Fruit fly (Drosophila melanogaster) whole organism, pupa: Measurements from ENCODE around the gene Galphaf.

Experiments used
- CG10348 ChIP-seq: fragments of 200-800 bp; sonication (Bioruptor generic); IDR thresholded peaks from 2 replicates; pipeline ENCODE4 v1.3.6; 2022; ENCODE audit warnings: missing biosample characterization, missing genetic modification characterization
- CG12605 ChIP-seq: fragments of 200-800 bp; sonication (Bioruptor generic); IDR thresholded peaks from 2 replicates; pipeline ENCODE4 v1.3.6; 2022; ENCODE audit warnings: missing biosample characterization, missing genetic modification characterization
- CG13204 ChIP-seq: fragments of 200-800 bp; sonication (Bioruptor generic); optimal IDR thresholded peaks from 2 replicates; lab custom pipeline; 2018; ENCODE audit warnings: missing biosample characterization, mild to moderate bottlenecking, missing genetic modification characterization, moderate library complexity
- CG14655 ChIP-seq: fragments of 200-800 bp; sonication (Bioruptor generic); optimal IDR thresholded peaks from 3 replicates; lab custom pipeline; 2017; ENCODE audit warnings: mild to moderate bottlenecking, missing biosample characterization, missing genetic modification reagents, missing genetic modification characterization
- CG15710 ChIP-seq: fragments of 200-800 bp; sonication (Bioruptor generic); optimal IDR thresholded peaks from 2 replicates; lab custom pipeline; 2018; ENCODE audit warnings: missing biosample characterization, mild to moderate bottlenecking, missing genetic modification characterization, moderate library complexity
- CG17806 ChIP-seq: fragments of 200-800 bp; sonication (Bioruptor generic); optimal IDR thresholded peaks from 2 replicates; lab custom pipeline; 2018; ENCODE audit warnings: missing biosample characterization, mild to moderate bottlenecking, missing genetic modification characterization, moderate library complexity
- CG32121 ChIP-seq: fragments of 200-800 bp; sonication (Bioruptor generic); IDR thresholded peaks from 2 replicates; pipeline ENCODE4 v1.3.6; 2022; ENCODE audit warnings: missing biosample characterization, missing genetic modification characterization
- CG34367 ChIP-seq: fragments of 200-800 bp; sonication (Bioruptor generic); optimal IDR thresholded peaks from 2 replicates; lab custom pipeline; 2018; ENCODE audit warnings: missing biosample characterization, mild to moderate bottlenecking, missing genetic modification characterization
- CG4496 ChIP-seq: fragments of 200-800 bp; sonication (Bioruptor generic); IDR thresholded peaks from 3 replicates; pipeline ENCODE4 v1.3.6; 2022; ENCODE audit warnings: missing biosample characterization, missing genetic modification characterization
- CG8159 ChIP-seq: fragments of 200-800 bp; sonication (Bioruptor generic); optimal IDR thresholded peaks from 3 replicates; lab custom pipeline; 2018; ENCODE audit warnings: missing biosample characterization, mild to moderate bottlenecking, missing genetic modification characterization, moderate library complexity
- CG8301 ChIP-seq: fragments of 200-800 bp; sonication (Bioruptor generic); optimal IDR thresholded peaks from 2 replicates; lab custom pipeline; 2018; ENCODE audit warnings: missing biosample characterization, mild to moderate bottlenecking, missing genetic modification characterization
- CG9948 ChIP-seq: fragments of 200-800 bp; sonication (Bioruptor generic); optimal IDR thresholded peaks from 2 replicates; lab custom pipeline; 2018; ENCODE audit warnings: missing biosample characterization, mild to moderate bottlenecking, missing genetic modification characterization, moderate library complexity
- D1 ChIP-seq: fragments of 200-800 bp; sonication (Bioruptor generic); optimal IDR thresholded peaks from 2 replicates; lab custom pipeline; 2018; ENCODE audit warnings: missing biosample characterization, mild to moderate bottlenecking, missing genetic modification characterization, moderate library complexity
- EcR ChIP-seq: fragments of 200-800 bp; sonication (Bioruptor generic); optimal IDR thresholded peaks from 3 replicates; lab custom pipeline; 2019; ENCODE audit warnings: missing biosample characterization, missing genetic modification characterization, mild to moderate bottlenecking, moderate library complexity, missing genetic modification reagents
- Ets98B ChIP-seq: fragments of 200-800 bp; sonication (Bioruptor generic); IDR thresholded peaks from 2 replicates; pipeline ENCODE4 v1.3.6; 2022; ENCODE audit warnings: missing biosample characterization, missing genetic modification characterization
- Pif1A ChIP-seq: fragments of 200-800 bp; sonication (Bioruptor generic); optimal IDR thresholded peaks from 3 replicates; lab custom pipeline; 2016; ENCODE audit warnings: missing biosample characterization, missing genetic modification characterization
- Pif1B ChIP-seq: fragments of 200-800 bp; sonication (Bioruptor generic); optimal IDR thresholded peaks from 3 replicates; lab custom pipeline; 2016; ENCODE audit warnings: missing biosample characterization, missing genetic modification characterization
- Snoo ChIP-seq: fragments of 200-800 bp; sonication (Bioruptor generic); optimal IDR thresholded peaks from 3 replicates; lab custom pipeline; 2017; ENCODE audit warnings: missing biosample characterization, mild to moderate bottlenecking, missing genetic modification characterization, inconsistent platforms
- fd96Ca ChIP-seq: fragments of 200-800 bp; sonication (Bioruptor generic); IDR thresholded peaks from 3 replicates; pipeline ENCODE4 v1.3.6; 2022; ENCODE audit warnings: missing biosample characterization, missing genetic modification characterization
- gl ChIP-seq: fragments of 200-800 bp; sonication (Bioruptor generic); optimal IDR thresholded peaks from 2 replicates; lab custom pipeline; 2018; ENCODE audit warnings: missing biosample characterization, mild to moderate bottlenecking, missing genetic modification characterization
- rn ChIP-seq: fragments of 200-800 bp; sonication (Bioruptor generic); IDR thresholded peaks from 2 replicates; pipeline ENCODE4 v1.3.6; 2022; ENCODE audit warnings: missing biosample characterization, missing genetic modification characterization

The Galphaf gene

dm6 chr3L:16667663-16668465 lies at the start of gene Galphaf:
Gene Galphaf (minus strand): TSS chr3L:16667934.
- no peak for TF ChIP-seq rn (GFP tag; lab: Robert Waterston, UW)
- TF ChIP-seq EcR (GFP tag; lab: Kevin White, UChicago): peak; percentile 17
- no peak for TF ChIP-seq CG8301 (tag; lab: Kevin White, UChicago)
- TF ChIP-seq CG34367 (tag; lab: Kevin White, UChicago): no peak
- TF ChIP-seq, all 21 proteins: peak for 1

- TF ChIP-seq Ets98B (GFP tag; lab: Robert Waterston, UW): peak; percentile 22; the same call in 1 of the 2 replicates
- TF ChIP-seq rn (GFP tag; lab: Robert Waterston, UW): no peak
- no peak for TF ChIP-seq CG13204 (GFP tag; lab: Kevin White, UChicago)
- TF ChIP-seq CG12605 (GFP tag; lab: Robert Waterston, UW): no peak
- no peak for TF ChIP-seq Pif1A (GFP tag; lab: Kevin White, UChicago)
- TF ChIP-seq fd96Ca (GFP tag; lab: Robert Waterston, UW): no peak
- TF ChIP-seq CG15710 (tag; lab: Kevin White, UChicago): no peak
- TF ChIP-seq CG4496 (GFP tag; lab: Robert Waterston, UW): 0 out of 3 replicates have a peak, but pooled peaks have one; percentile 37
- TF ChIP-seq Snoo (tag; lab: Kevin White, UChicago): no peak
Observed at dm6 chr3L:16714193-16714538, 46.4 kb upstream of the Galphaf start.

dm6 chr3L:16713446-16714192 lies 45.9 kb upstream of the Galphaf start:
- no peak for TF ChIP-seq rn (GFP tag; lab: Robert Waterston, UW)
- TF ChIP-seq CG9948 (tag; lab: Kevin White, UChicago): no peak
- TF ChIP-seq CG17806: no peak
- TF ChIP-seq Pif1A (GFP tag; lab: Kevin White, UChicago): no peak
- no peak for TF ChIP-seq D1 (tag; lab: Kevin White, UChicago)
- TF ChIP-seq CG12605 (GFP tag; lab: Robert Waterston, UW): no peak
- no peak for TF ChIP-seq gl (tag; lab: Kevin White, UChicago)
- no peak for TF ChIP-seq Ets98B (GFP tag; lab: Robert Waterston, UW)
- no peak for TF ChIP-seq Pif1B (GFP tag; lab: Kevin White, UChicago)
- TF ChIP-seq EcR (GFP tag; lab: Kevin White, UChicago): no peak
- no peak for TF ChIP-seq CG34367 (tag; lab: Kevin White, UChicago)
- no peak for TF ChIP-seq CG10348 (GFP tag; lab: Robert Waterston, UW)
- no peak for TF ChIP-seq CG14655

dm6 chr3L:16712371-16712770 lies 44.6 kb upstream of the Galphaf start:
- TF ChIP-seq Snoo (tag; lab: Kevin White, UChicago): no peak
- no peak for TF ChIP-seq CG4496 (GFP tag; lab: Robert Waterston, UW)
- TF ChIP-seq Ets98B (GFP tag; lab: Robert Waterston, UW): no peak
- no peak for TF ChIP-seq EcR (GFP tag; lab: Kevin White, UChicago)
- TF ChIP-seq CG13204 (GFP tag; lab: Kevin White, UChicago): no peak
- TF ChIP-seq gl (tag; lab: Kevin White, UChicago): no peak
- no peak for TF ChIP-seq CG32121 (GFP tag; lab: Robert Waterston, UW)
- no peak for TF ChIP-seq Pif1A (GFP tag; lab: Kevin White, UChicago)
- no peak for TF ChIP-seq CG14655
- no peak for TF ChIP-seq CG17806
- no peak for TF ChIP-seq rn (GFP tag; lab: Robert Waterston, UW)

dm6 chr3L:16711430-16712228 lies 43.9 kb upstream of the Galphaf start, which contains the start of the genes CG43954, Lasp and Dab:
Gene CG43954 (minus strand): TSS chr3L:16711677.
Gene Lasp (minus strand): TSS chr3L:16711677.
Gene Dab (plus strand): TSS chr3L:16712126.
- TF ChIP-seq CG12605 (GFP tag; lab: Robert Waterston, UW): peak; percentile 54; the same call in 1 of the 2 replicates
- TF ChIP-seq Pif1B (GFP tag; lab: Kevin White, UChicago): no peak
- no peak for TF ChIP-seq CG10348 (GFP tag; lab: Robert Waterston, UW)
- peak; percentile 31 for TF ChIP-seq Ets98B (GFP tag; lab: Robert Waterston, UW)
- peak; percentile 49 for TF ChIP-seq Snoo (tag; lab: Kevin White, UChicago)
- peak; percentile 26 for TF ChIP-seq CG13204 (GFP tag; lab: Kevin White, UChicago)
- no peak for TF ChIP-seq CG17806
- no peak for TF ChIP-seq fd96Ca (GFP tag; lab: Robert Waterston, UW)
- peak; percentile 38; the same call in 1 of the 3 replicates for TF ChIP-seq CG4496 (GFP tag; lab: Robert Waterston, UW)
- no peak for TF ChIP-seq CG14655
- no peak for TF ChIP-seq CG15710 (tag; lab: Kevin White, UChicago)
- peak; percentile 14 for TF ChIP-seq CG8159 (tag; lab: Kevin White, UChicago)
- TF ChIP-seq CG34367 (tag; lab: Kevin White, UChicago): no peak
- peak; percentile 9 for TF ChIP-seq CG9948 (tag; lab: Kevin White, UChicago)
- no peak for TF ChIP-seq EcR (GFP tag; lab: Kevin White, UChicago)
- TF ChIP-seq CG32121 (GFP tag; lab: Robert Waterston, UW): peak; percentile 46; the same call in 1 of the 2 replicates
- TF ChIP-seq D1 (tag; lab: Kevin White, UChicago): no peak
- no peak for TF ChIP-seq CG8301 (tag; lab: Kevin White, UChicago)
- TF ChIP-seq gl (tag; lab: Kevin White, UChicago): no peak
- TF ChIP-seq rn (GFP tag; lab: Robert Waterston, UW): no peak
- peak; percentile 15 for TF ChIP-seq Pif1A (GFP tag; lab: Kevin White, UChicago)
